Worm (Caenorhabditis elegans): ENCODE measurements around the gene mcm-3AP.

The mcm-3AP gene

DNA sequence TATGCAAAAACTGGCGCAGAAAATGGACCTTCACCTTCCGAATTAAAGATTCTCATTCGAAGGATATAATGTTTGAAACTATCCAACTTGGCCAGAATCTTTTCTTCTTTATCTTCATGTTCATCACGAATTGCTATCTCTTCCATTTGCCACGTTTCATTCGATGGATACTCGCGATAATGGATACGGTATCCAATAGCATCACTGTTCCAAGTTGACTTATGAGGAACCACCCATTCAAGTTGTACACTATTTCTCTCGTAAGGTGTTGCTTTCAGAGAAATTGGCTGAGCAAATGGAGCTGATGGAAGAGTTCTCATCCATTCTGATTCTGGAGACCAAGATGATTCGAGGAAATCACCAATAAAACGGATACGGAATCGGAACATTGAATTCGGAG is 46.2 kb downstream of the mcm-3AP start:
- TF ChIP-seq zag-1 (tag; optimal IDR thresholded peaks at IDR 0.05) (no peak), nhr-6 (tag; optimal IDR thresholded peaks at IDR 0.05) (no peak)

DNA sequence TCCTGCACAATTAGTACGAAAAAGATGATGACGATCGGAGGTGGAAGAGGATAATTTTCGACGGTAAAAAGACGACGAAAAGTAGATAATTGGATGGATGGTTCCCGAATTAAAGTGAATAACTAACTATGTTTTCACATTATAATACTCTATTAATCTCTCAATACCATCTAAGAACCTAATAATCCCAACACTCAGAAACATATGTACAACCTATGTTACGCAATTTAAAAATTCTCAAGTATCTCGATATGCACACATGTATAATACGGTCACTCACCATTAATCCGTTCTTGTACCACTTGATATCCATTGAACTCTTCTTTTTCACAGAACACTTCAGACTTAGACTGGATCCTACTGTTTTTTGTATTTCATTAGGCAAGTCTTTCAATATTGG is 52.3 kb downstream of the mcm-3AP start:
- TF ChIP-seq nhr-11 (tag; optimal IDR thresholded peaks at IDR 0.05) = no peak
- no peak for TF ChIP-seq nhr-12 (tag; optimal IDR thresholded peaks at IDR 0.05)
- no peak for TF ChIP-seq unc-55 (GFP tag; optimal IDR thresholded peaks at IDR 0.05)
- TF ChIP-seq ZK546.5 (tag; optimal IDR thresholded peaks at IDR 0.05) = no peak
- no peak for TF ChIP-seq mab-5 (tag; optimal IDR thresholded peaks at IDR 0.05)
- no peak for TF ChIP-seq crh-2 (tag; optimal IDR thresholded peaks at IDR 0.05)
- TF ChIP-seq unc-62 (GFP tag; optimal IDR thresholded peaks at IDR 0.05) = no peak
- TF ChIP-seq nhr-25 (tag; optimal IDR thresholded peaks at IDR 0.05) = peak; percentile 31
